Worm (Caenorhabditis elegans) whole organism, young adult: ENCODE measurements around the gene F42G8.8.
"Not testable (repeated sequence)": the region's sequence is repeated elsewhere in the genome, so short reads cannot be mapped to it uniquely, and the experiment has no call there.

Source experiments
- B0261.1 ChIP-seq: sonication (generic microtip); optimal IDR thresholded peaks from 2 replicates; lab custom pipeline; 2016; ENCODE audit warnings: mild to moderate bottlenecking, missing genetic modification characterization, moderate library complexity, missing compliant biosample characterization
- F33H1.4 ChIP-seq: fragments of 200-800 bp; sonication (Bioruptor generic); IDR thresholded peaks from 2 replicates; pipeline ENCODE4 v1.3.6; 2022; ENCODE audit warnings: missing genetic modification reagents, missing genetic modification characterization, missing compliant biosample characterization
- K12H6.12 ChIP-seq: fragments of 200-800 bp; sonication (Bioruptor generic); optimal IDR thresholded peaks from 2 replicates; lab custom pipeline; 2018; ENCODE audit warnings: mild to moderate bottlenecking, missing genetic modification characterization, missing compliant biosample characterization
- T26A5.8 ChIP-seq: sonication (generic microtip); optimal IDR thresholded peaks from 2 replicates; lab custom pipeline; 2016; ENCODE audit warnings: missing genetic modification characterization, missing compliant biosample characterization
- ceh-100 ChIP-seq: fragments of 200-800 bp; sonication (Bioruptor generic); IDR thresholded peaks from 2 replicates; pipeline ENCODE4 v1.3.6; 2022; ENCODE audit warnings: missing genetic modification reagents, missing genetic modification characterization, missing compliant biosample characterization
- chd-7 ChIP-seq: sonication (generic microtip); optimal IDR thresholded peaks from 2 replicates; lab custom pipeline; 2016; ENCODE audit warnings: mild to moderate bottlenecking, missing genetic modification characterization, moderate library complexity, missing compliant biosample characterization
- die-1 ChIP-seq: sonication (generic microtip); optimal IDR thresholded peaks from 2 replicates; lab custom pipeline; 2016; ENCODE audit warnings: missing genotype, mild to moderate bottlenecking, missing genetic modification characterization, missing compliant biosample characterization
- dpff-1 ChIP-seq: sonication (generic microtip); optimal IDR thresholded peaks from 2 replicates; lab custom pipeline; 2017; ENCODE audit warnings: mild to moderate bottlenecking, missing genetic modification characterization, missing compliant biosample characterization
- egrh-3 ChIP-seq: fragments of 200-800 bp; sonication (Bioruptor generic); IDR thresholded peaks from 2 replicates; pipeline ENCODE4 v1.3.6; 2022; ENCODE audit warnings: missing genetic modification reagents, missing genetic modification characterization, missing compliant biosample characterization
- ets-4 ChIP-seq: fragments of 200-800 bp; sonication (Bioruptor generic); optimal IDR thresholded peaks from 2 replicates; lab custom pipeline; 2018; ENCODE audit warnings: mild to moderate bottlenecking, missing genetic modification characterization, missing compliant biosample characterization
- hlh-26 ChIP-seq: fragments of 200-800 bp; sonication (Bioruptor generic); conservative IDR thresholded peaks from 2 replicates; pipeline ENCODE4 v1.3.6; 2022; ENCODE audit warnings: missing genetic modification reagents, missing genetic modification characterization, missing compliant biosample characterization
- hmg-1.2 ChIP-seq: fragments of 200-800 bp; sonication (Bioruptor generic); IDR thresholded peaks from 2 replicates; pipeline ENCODE4 v1.3.6; 2022; ENCODE audit warnings: missing genetic modification reagents, missing genetic modification characterization, missing compliant biosample characterization
- lag-1 ChIP-seq: fragments of 200-800 bp; sonication (Bioruptor generic); IDR thresholded peaks from 2 replicates; pipeline ENCODE4 v1.3.6; 2022; ENCODE audit warnings: missing genetic modification reagents, missing genetic modification characterization, missing compliant biosample characterization
- let-607 ChIP-seq, 2 experiments: fragments of 200-800 bp in 1 of 2; sonication (Bioruptor generic) in 1 of 2; sonication (generic microtip) in 1 of 2; optimal IDR thresholded peaks; 2 replicates each; lab custom pipeline; 2016 to 2018; ENCODE audit warnings: mild to moderate bottlenecking in 2 of 2, missing compliant biosample characterization in 2 of 2, missing genetic modification characterization in 2 of 2, moderate library complexity in 2 of 2, missing genotype in 1 of 2
- lin-26 ChIP-seq: fragments of 200-800 bp; sonication (Bioruptor generic); IDR thresholded peaks from 2 replicates; pipeline ENCODE4 v1.3.6; 2022; ENCODE audit warnings: missing genetic modification reagents, missing genetic modification characterization, missing compliant biosample characterization
- lin-35 ChIP-seq, 3 experiments: fragments of 150-350 bp in 2 of 3; sonication (generic microtip) in 1 of 3; optimal IDR thresholded peaks; 2 replicates each; lab custom pipeline; 2014 to 2018; ENCODE audit warnings: missing biosample characterization in 3 of 3, missing genetic modification characterization in 3 of 3, missing genetic modification reagents in 3 of 3
- lsl-1 ChIP-seq: fragments of 200-800 bp; sonication (Bioruptor generic); optimal IDR thresholded peaks from 2 replicates; lab custom pipeline; 2018; ENCODE audit warnings: mild to moderate bottlenecking, missing genetic modification characterization, moderate library complexity, missing compliant biosample characterization
- madf-3 ChIP-seq: fragments of 200-800 bp; sonication (Bioruptor generic); IDR thresholded peaks from 2 replicates; pipeline ENCODE4 v1.3.6; 2022; ENCODE audit warnings: missing genetic modification reagents, missing genetic modification characterization, missing compliant biosample characterization
- mel-28 ChIP-seq: sonication (generic microtip); optimal IDR thresholded peaks from 2 replicates; lab custom pipeline; 2016; ENCODE audit warnings: borderline replicate concordance, mild to moderate bottlenecking, missing genetic modification characterization, missing compliant biosample characterization
- nfyb-1 ChIP-seq: fragments of 200-800 bp; sonication (Bioruptor generic); IDR thresholded peaks from 2 replicates; pipeline ENCODE4 v1.3.6; 2022; ENCODE audit warnings: missing genetic modification reagents, missing genetic modification characterization, missing compliant biosample characterization
- nhr-120 ChIP-seq: fragments of 200-800 bp; sonication (Bioruptor generic); IDR thresholded peaks from 2 replicates; pipeline ENCODE4 v1.3.6; 2022; ENCODE audit warnings: missing genetic modification characterization, missing compliant biosample characterization
- rpc-1 ChIP-seq, 2 experiments: fragments of 150-350 bp in 1 of 2; sonication (generic microtip) in 1 of 2; optimal IDR thresholded peaks; 2 replicates each; lab custom pipeline; 2014 to 2018; ENCODE audit warnings: missing biosample characterization in 1 of 2, missing genetic modification characterization in 1 of 2, missing genetic modification reagents in 1 of 2, missing genotype in 1 of 2
- snpc-1.1 ChIP-seq: sonication (generic microtip); optimal IDR thresholded peaks from 2 replicates; lab custom pipeline; 2017; ENCODE audit warnings: missing genetic modification characterization, mild to moderate bottlenecking, missing compliant biosample characterization, antibody characterized with exemption, moderate library complexity, missing genotype, missing genetic modification reagents; ENCODE audit not compliant: insufficient read depth
- snpc-1.3 ChIP-seq: sonication (generic microtip); optimal IDR thresholded peaks from 2 replicates; lab custom pipeline; 2017; ENCODE audit warnings: missing genetic modification characterization, mild to moderate bottlenecking, missing compliant biosample characterization, antibody characterized with exemption, moderate library complexity, missing genotype, missing genetic modification reagents; ENCODE audit not compliant: insufficient read depth
- snpc-3.4 ChIP-seq: sonication (generic microtip); optimal IDR thresholded peaks from 2 replicates; lab custom pipeline; 2017; ENCODE audit warnings: missing genetic modification characterization, mild to moderate bottlenecking, missing compliant biosample characterization, antibody characterized with exemption, moderate library complexity, missing genotype, missing genetic modification reagents
- snpc-4 ChIP-seq, 5 experiments: fragments of 150-350 bp in 1 of 5; sonication (generic microtip) in 4 of 5; optimal IDR thresholded peaks; 2 replicates each; lab custom pipeline; 2014 to 2018; ENCODE audit warnings: missing genetic modification characterization in 5 of 5, missing biosample characterization in 3 of 5, antibody characterized with exemption in 2 of 5, mild to moderate bottlenecking in 2 of 5, missing compliant biosample characterization in 2 of 5, missing genotype in 2 of 5, moderate library complexity in 2 of 5, missing genetic modification reagents in 1 of 5
- tbp1 ChIP-seq: fragments of 200-800 bp; sonication (Bioruptor generic); optimal IDR thresholded peaks from 2 replicates; lab custom pipeline; 2018; ENCODE audit warnings: mild to moderate bottlenecking, missing genetic modification characterization, missing compliant biosample characterization

The F42G8.8 gene

ce11 chrIV:8112646-8113045, 6.2 kb upstream of the F42G8.8 start:
- TF ChIP-seq B0261.1: no peak
- no peak for TF ChIP-seq snpc-1.1 (tag; lab: Kevin White, UChicago)
- no peak for TF ChIP-seq lag-1
- no peak for TF ChIP-seq nhr-120
- no peak for TF ChIP-seq chd-7
- no peak for TF ChIP-seq die-1 (tag; lab: Kevin White, UChicago)
- no peak for TF ChIP-seq hlh-26 (GFP tag; lab: Robert Waterston, UW)
- TF ChIP-seq egrh-3 (GFP tag; lab: Robert Waterston, UW): no peak
- TF ChIP-seq dpff-1 (tag; lab: Kevin White, UChicago): no peak
- no peak for TF ChIP-seq lin-35 (GFP tag; optimal IDR thresholded peaks at IDR 0.05; lab: Kevin White, UChicago)
- TF ChIP-seq tbp1 (GFP tag; lab: Kevin White, UChicago): no peak
- TF ChIP-seq lsl-1 (GFP tag; lab: Kevin White, UChicago): no peak
- TF ChIP-seq lin-26: no peak
- TF ChIP-seq K12H6.12: no peak
- no peak for TF ChIP-seq madf-3 (GFP tag; lab: Robert Waterston, UW)
- TF ChIP-seq snpc-4 (GFP tag; optimal IDR thresholded peaks at IDR 0.05; lab: Kevin White, UChicago): no peak
- no peak for TF ChIP-seq snpc-4 (tag; optimal IDR thresholded peaks at IDR 0.05; lab: Kevin White, UChicago)
- TF ChIP-seq ceh-100 (GFP tag; lab: Robert Waterston, UW): no peak
- no peak for TF ChIP-seq snpc-3.4
- TF ChIP-seq ets-4: no peak

- TF ChIP-seq T26A5.8 (tag; lab: Kevin White, UChicago) (no peak), let-607 (tag; optimal IDR thresholded peaks at IDR 0.05; lab: Kevin White, UChicago) (peak; percentile 86 to 93), snpc-1.3 (tag; lab: Kevin White, UChicago) (peak; percentile 42)
These were observed 5.7 kb upstream of the F42G8.8 start, which contains the start of gene Y42H9AR.1 for ce11 chrIV:8113161-8113560. Y42H9AR.1 (plus strand) TSS chrIV:8113393.

- TF ChIP-seq egrh-3 (GFP tag; lab: Robert Waterston, UW) (0 out of 2 replicates have a peak, but pooled peaks have one; percentile 13), lin-26 (no peak)
- TF ChIP-seq, all 124 proteins: peak for 1
These were observed 4.4 kb upstream of the F42G8.8 start for ce11 chrIV:8114535-8114934.

ce11 chrIV:8115462-8115861, 3.4 kb upstream of the F42G8.8 start, which contains the start of gene irld-8:
irld-8 (plus strand) TSS chrIV:8115762.
- TF ChIP-seq nfyb-1 (GFP tag; lab: Robert Waterston, UW): no peak
- TF ChIP-seq, all 124 proteins: peak for 0

ce11 chrIV:8122349-8122748, 3.5 kb downstream of the F42G8.8 start, which contains the start of gene erp-44.3:
erp-44.3 (plus strand) TSS chrIV:8122649.
- not testable (repeated sequence) for TF ChIP-seq mel-28 (tag; lab: Kevin White, UChicago); F33H1.4 (GFP tag; lab: Robert Waterston, UW); lag-1

ce11 chrIV:8123541-8123940, 4.7 kb downstream of the F42G8.8 start:
- peak; percentile 50 for TF ChIP-seq hmg-1.2
- not testable (repeated sequence) for TF ChIP-seq rpc-1 (optimal IDR thresholded peaks at IDR 0.05; lab: Kevin White, UChicago)
- TF ChIP-seq rpc-1 (tag; optimal IDR thresholded peaks at IDR 0.05; lab: Kevin White, UChicago): peak; percentile 27
- peak; percentile 79 for TF ChIP-seq tbp1 (GFP tag; lab: Kevin White, UChicago)
- TF ChIP-seq lin-26: peak; percentile 65; the same call in 1 of the 2 replicates
- TF ChIP-seq B0261.1: peak; percentile 46
